Worm (Caenorhabditis elegans) whole organism, mixed stage, embryonic: ENCODE data around the gene ins-14.
A peak's percentile ranks its signal among the peaks of the same experiment; 100 is the strongest.

ENCODE experiments used
- M03D4.4 ChIP-seq: sonication (generic microtip); optimal IDR thresholded peaks from 2 replicates; lab custom pipeline; 2017; ENCODE audit warnings: mild to moderate bottlenecking, missing genetic modification characterization, missing compliant biosample characterization
- bed-3 ChIP-seq: fragments of 200-800 bp; sonication (Bioruptor generic); optimal IDR thresholded peaks from 3 replicates; lab custom pipeline; 2018; ENCODE audit warnings: mild to moderate bottlenecking, missing genetic modification characterization, moderate library complexity, missing compliant biosample characterization
- blmp-1 ChIP-seq: fragments of 150-350 bp; optimal IDR thresholded peaks from 2 replicates; lab custom pipeline; 2014; ENCODE audit warnings: missing biosample characterization, missing genetic modification characterization
- ceh-39 ChIP-seq: fragments of 150-350 bp; optimal IDR thresholded peaks from 2 replicates; lab custom pipeline; 2014; ENCODE audit warnings: missing biosample characterization, missing genetic modification characterization
- ceh-43 ChIP-seq: fragments of 200-800 bp; sonication (Bioruptor generic); optimal IDR thresholded peaks from 2 replicates; lab custom pipeline; 2018; ENCODE audit warnings: mild to moderate bottlenecking, missing genetic modification characterization, moderate library complexity, missing compliant biosample characterization
- ces-1 ChIP-seq: fragments of 150-350 bp; optimal IDR thresholded peaks from 2 replicates; lab custom pipeline; 2014; ENCODE audit warnings: missing biosample characterization, missing genetic modification reagents, missing genetic modification characterization
- cnd-1 ChIP-seq: fragments of 200-800 bp; sonication (Bioruptor generic); optimal IDR thresholded peaks from 2 replicates; lab custom pipeline; 2018; ENCODE audit warnings: mild to moderate bottlenecking, missing genetic modification characterization, missing compliant biosample characterization
- drap-1 ChIP-seq: fragments of 200-800 bp; sonication (Bioruptor generic); optimal IDR thresholded peaks from 3 replicates; lab custom pipeline; 2018; ENCODE audit warnings: mild to moderate bottlenecking, missing genetic modification characterization, missing compliant biosample characterization
- elt-1 ChIP-seq: sonication (generic microtip); optimal IDR thresholded peaks from 2 replicates; lab custom pipeline; 2017; ENCODE audit warnings: missing genetic modification characterization, mild to moderate bottlenecking, missing compliant biosample characterization, antibody characterized with exemption, moderate library complexity, borderline replicate concordance; ENCODE audit not compliant: insufficient read depth
- elt-3 ChIP-seq: fragments of 150-350 bp; optimal IDR thresholded peaks from 2 replicates; lab custom pipeline; 2014; ENCODE audit warnings: missing biosample characterization, missing genetic modification characterization
- ham-2 ChIP-seq: fragments of 200-800 bp; sonication (Bioruptor generic); optimal IDR thresholded peaks from 2 replicates; lab custom pipeline; 2018; ENCODE audit warnings: mild to moderate bottlenecking, missing genetic modification characterization, missing compliant biosample characterization
- hlh-1 ChIP-seq: fragments of 150-350 bp; optimal IDR thresholded peaks from 2 replicates; lab custom pipeline; 2014; ENCODE audit warnings: missing biosample characterization, missing genetic modification reagents, missing genetic modification characterization
- lin-32 ChIP-seq: fragments of 200-800 bp; sonication (Bioruptor generic); optimal IDR thresholded peaks from 2 replicates; lab custom pipeline; 2018; ENCODE audit warnings: mild to moderate bottlenecking, missing genetic modification characterization, missing compliant biosample characterization
- lsy-2 ChIP-seq: fragments of 150-350 bp; optimal IDR thresholded peaks from 2 replicates; lab custom pipeline; 2014; ENCODE audit warnings: missing biosample characterization, missing genetic modification characterization
- mab-5 ChIP-seq: fragments of 150-350 bp; optimal IDR thresholded peaks from 2 replicates; lab custom pipeline; 2014; ENCODE audit warnings: missing biosample characterization, missing genetic modification characterization
- mep-1 ChIP-seq: fragments of 150-350 bp; optimal IDR thresholded peaks from 2 replicates; lab custom pipeline; 2017; ENCODE audit warnings: missing biosample characterization, missing genetic modification reagents, missing genetic modification characterization, inconsistent platforms
- mls-2 ChIP-seq: sonication (generic microtip); optimal IDR thresholded peaks from 2 replicates; lab custom pipeline; 2016; ENCODE audit warnings: mild to moderate bottlenecking, missing genetic modification characterization, moderate library complexity, missing compliant biosample characterization
- nhr-12 ChIP-seq: fragments of 150-350 bp; optimal IDR thresholded peaks from 2 replicates; lab custom pipeline; 2014; ENCODE audit warnings: missing biosample characterization, missing genetic modification characterization
- nhr-2 ChIP-seq: fragments of 150-350 bp; optimal IDR thresholded peaks from 2 replicates; lab custom pipeline; 2014; ENCODE audit warnings: missing biosample characterization, missing genetic modification characterization
- nhr-76 ChIP-seq: sonication (generic microtip); optimal IDR thresholded peaks from 2 replicates; lab custom pipeline; 2017; ENCODE audit warnings: missing biosample characterization, missing genetic modification characterization
- pha-4 ChIP-seq: fragments of 150-350 bp; optimal IDR thresholded peaks from 2 replicates; lab custom pipeline; 2018; ENCODE audit warnings: missing biosample characterization, missing genetic modification reagents, missing genetic modification characterization
- sem-2 ChIP-seq: fragments of 200-800 bp; sonication (Bioruptor generic); optimal IDR thresholded peaks from 2 replicates; lab custom pipeline; 2018; ENCODE audit warnings: mild to moderate bottlenecking, missing genetic modification characterization, missing compliant biosample characterization
- snpc-4 ChIP-seq: fragments of 150-350 bp; optimal IDR thresholded peaks from 2 replicates; lab custom pipeline; 2014; ENCODE audit warnings: missing biosample characterization, missing genetic modification characterization
- tbx-8 ChIP-seq: fragments of 200-800 bp; sonication (Bioruptor generic); optimal IDR thresholded peaks from 2 replicates; lab custom pipeline; 2018; ENCODE audit warnings: mild to moderate bottlenecking, missing genetic modification characterization, moderate library complexity, missing compliant biosample characterization
- unc-120 ChIP-seq: sonication (generic microtip); optimal IDR thresholded peaks from 2 replicates; lab custom pipeline; 2017; ENCODE audit warnings: missing genetic modification characterization, missing compliant biosample characterization; ENCODE audit not compliant: poor library complexity, severe bottlenecking
- unc-62 ChIP-seq: fragments of 150-350 bp; optimal IDR thresholded peaks from 2 replicates; lab custom pipeline; 2014; ENCODE audit warnings: missing biosample characterization, missing genetic modification reagents, missing genetic modification characterization
- zip-8 ChIP-seq: fragments of 150-350 bp; optimal IDR thresholded peaks from 2 replicates; lab custom pipeline; 2014; ENCODE audit warnings: missing biosample characterization, missing genetic modification characterization

The ins-14 gene

ce11 chrII:6713832-6714342, 31.7 kb downstream of the ins-14 start, which contains the start of gene dpy-2:
dpy-2 (plus strand) TSS chrII:6714292.
- TF ChIP-seq lsy-2 (tag; lab: Kevin White, UChicago) (no peak), unc-62 (GFP tag; lab: Kevin White, UChicago) (peak; percentile 23), elt-3 (peak; percentile 34), snpc-4 (tag; lab: Kevin White, UChicago) (no peak), ceh-43 (GFP tag; lab: Kevin White, UChicago) (no peak), elt-1 (tag; lab: Kevin White, UChicago) (peak; percentile 8), hlh-1 (tag; lab: Kevin White, UChicago) (no peak), blmp-1 (tag; lab: Kevin White, UChicago) (peak; percentile 82), nhr-2 (tag; lab: Kevin White, UChicago) (no peak)

ce11 chrII:6713003-6713402, 32.6 kb downstream of the ins-14 start:
- TF ChIP-seq elt-1 (tag; lab: Kevin White, UChicago) (peak; percentile 51), M03D4.4 (tag; lab: Kevin White, UChicago) (no peak), unc-62 (GFP tag; lab: Kevin White, UChicago) (peak; percentile 32), ham-2 (GFP tag; lab: Kevin White, UChicago) (peak; percentile 84), mab-5 (tag; lab: Kevin White, UChicago) (no peak)

ce11 chrII:6712177-6712981, 33.2 kb downstream of the ins-14 start, which contains the start of the genes dpy-10 and T14B4.19:
dpy-10 (minus strand) TSS chrII:6712227.
T14B4.19 (minus strand) TSS chrII:6712931.
- TF ChIP-seq blmp-1 (tag; lab: Kevin White, UChicago): peak; percentile 82
- TF ChIP-seq elt-1 (tag; lab: Kevin White, UChicago): peak; percentile 80
- no peak for TF ChIP-seq cnd-1 (tag; lab: Kevin White, UChicago)
- no peak for TF ChIP-seq ceh-39 (tag; lab: Kevin White, UChicago)
- TF ChIP-seq nhr-76 (tag; lab: Kevin White, UChicago): no peak
- no peak for TF ChIP-seq lin-32 (GFP tag; lab: Kevin White, UChicago)
- no peak for TF ChIP-seq drap-1 (GFP tag; lab: Kevin White, UChicago)
- TF ChIP-seq tbx-8 (GFP tag; lab: Kevin White, UChicago): no peak
- TF ChIP-seq elt-3: peak; percentile 58
- TF ChIP-seq snpc-4 (tag; lab: Kevin White, UChicago): no peak
- TF ChIP-seq unc-62 (GFP tag; lab: Kevin White, UChicago): no peak
- TF ChIP-seq ham-2 (GFP tag; lab: Kevin White, UChicago): peak; percentile 39

ce11 chrII:6710596-6710995, 35.0 kb downstream of the ins-14 start:
- TF ChIP-seq zip-8 (tag; lab: Kevin White, UChicago): no peak
- TF ChIP-seq ceh-43 (GFP tag; lab: Kevin White, UChicago): no peak

- TF ChIP-seq sem-2 (GFP tag; lab: Kevin White, UChicago) (no peak), ces-1 (GFP tag; lab: Kevin White, UChicago) (peak; percentile 96)
These were observed 35.9 kb downstream of the ins-14 start for ce11 chrII:6709680-6710079.

ce11 chrII:6708980-6709379, 36.6 kb downstream of the ins-14 start:
- TF ChIP-seq blmp-1 (tag; lab: Kevin White, UChicago) (no peak), ces-1 (GFP tag; lab: Kevin White, UChicago) (no peak), ceh-43 (GFP tag; lab: Kevin White, UChicago) (no peak), mep-1 (tag; lab: Kevin White, UChicago) (no peak), unc-62 (GFP tag; lab: Kevin White, UChicago) (peak; percentile 21), pha-4 (tag; lab: Kevin White, UChicago) (no peak), mab-5 (tag; lab: Kevin White, UChicago) (no peak), nhr-2 (tag; lab: Kevin White, UChicago) (no peak), zip-8 (tag; lab: Kevin White, UChicago) (no peak), elt-3 (no peak), bed-3 (GFP tag; lab: Kevin White, UChicago) (no peak), nhr-12 (tag; lab: Kevin White, UChicago) (no peak), mls-2 (no peak), unc-120 (tag; lab: Kevin White, UChicago) (peak; percentile 90), drap-1 (GFP tag; lab: Kevin White, UChicago) (no peak)
